Fruit fly (Drosophila melanogaster) whole organism, wandering third instar larva: Measurements from ENCODE around the gene Arl1.

Source experiments
- Abd-B ChIP-seq: fragments of >200 bp; optimal IDR thresholded peaks from 2 replicates; lab custom pipeline; 2017; ENCODE audit warnings: missing biosample characterization, missing genetic modification characterization
- CG32264 ChIP-seq: fragments of 200-800 bp; sonication (Bioruptor generic); optimal IDR thresholded peaks from 2 replicates; lab custom pipeline; 2016; ENCODE audit warnings: missing biosample characterization, missing genetic modification characterization
- CG9705 ChIP-seq: fragments of 200-800 bp; sonication (Bioruptor generic); optimal IDR thresholded peaks from 2 replicates; lab custom pipeline; 2018; ENCODE audit warnings: missing biosample characterization, mild to moderate bottlenecking, missing genetic modification characterization
- CrebA ChIP-seq: fragments of 200-800 bp; sonication (Bioruptor generic); optimal IDR thresholded peaks from 2 replicates; lab custom pipeline; 2016; ENCODE audit warnings: missing biosample characterization, mild to moderate bottlenecking, missing genetic modification characterization, borderline replicate concordance
- Dfd ChIP-seq: fragments of >200 bp; optimal IDR thresholded peaks from 2 replicates; lab custom pipeline; 2017; ENCODE audit warnings: missing biosample characterization, missing genetic modification characterization
- Dif ChIP-seq: fragments of 200-275, 200-300 bp; sonication (Bioruptor generic); optimal IDR thresholded peaks from 2 replicates; lab custom pipeline; 2018; ENCODE audit warnings: missing biosample characterization, missing genetic modification characterization; ENCODE audit not compliant: partially characterized antibody
- GATAd ChIP-seq: sonication (Bioruptor generic); optimal IDR thresholded peaks from 2 replicates; lab custom pipeline; 2016; ENCODE audit warnings: missing biosample characterization, missing genetic modification characterization
- HLH106 ChIP-seq: fragments of 200-800 bp; optimal IDR thresholded peaks from 3 replicates; lab custom pipeline; 2019; ENCODE audit warnings: missing biosample characterization, mild to moderate bottlenecking, missing genetic modification characterization, moderate library complexity
- Hnf4 ChIP-seq: fragments of 200-800 bp; sonication (Bioruptor generic); optimal IDR thresholded peaks from 2 replicates; lab custom pipeline; 2016; ENCODE audit warnings: missing biosample characterization, mild to moderate bottlenecking, missing genetic modification characterization
- Hr78 ChIP-seq: fragments of >200 bp; optimal IDR thresholded peaks from 2 replicates; lab custom pipeline; 2017; ENCODE audit warnings: missing biosample characterization, missing genetic modification characterization
- Hr83 ChIP-seq: fragments of 200-300 bp; sonication (Bioruptor generic); optimal IDR thresholded peaks from 2 replicates; lab custom pipeline; 2016; ENCODE audit warnings: missing biosample characterization, mild to moderate bottlenecking, missing genetic modification characterization, moderate library complexity; ENCODE audit not compliant: poor library complexity, severe bottlenecking
- Jra ChIP-seq: sonication (Bioruptor generic); optimal IDR thresholded peaks from 2 replicates; lab custom pipeline; 2016; ENCODE audit warnings: missing biosample characterization, missing genetic modification characterization
- Mio ChIP-seq: sonication (Bioruptor generic); optimal IDR thresholded peaks from 2 replicates; lab custom pipeline; 2016; ENCODE audit warnings: missing biosample characterization, missing genetic modification characterization
- Myc ChIP-seq: fragments of >200 bp; optimal IDR thresholded peaks from 2 replicates; lab custom pipeline; 2017
- N ChIP-seq: fragments of >200 bp; optimal IDR thresholded peaks from 2 replicates; lab custom pipeline; 2018; ENCODE audit warnings: missing biosample characterization, missing external identifiers, missing genetic modification characterization
- OdsH ChIP-seq: fragments of 200-800 bp; sonication (Bioruptor generic); optimal IDR thresholded peaks from 2 replicates; lab custom pipeline; 2016; ENCODE audit warnings: missing biosample characterization, mild to moderate bottlenecking, missing genetic modification characterization
- Rel ChIP-seq, 2 experiments: fragments of 200-800 bp; sonication (Bioruptor generic) in 1 of 2; optimal IDR thresholded peaks; 2 replicates in 1 of 2; 3 replicates in 1 of 2; lab custom pipeline; 2016 to 2019; ENCODE audit warnings: mild to moderate bottlenecking in 2 of 2, missing biosample characterization in 2 of 2, missing genetic modification characterization in 2 of 2, moderate library complexity in 1 of 2
- Sp1 ChIP-seq: fragments of 200-800 bp; sonication (Bioruptor generic); optimal IDR thresholded peaks from 3 replicates; lab custom pipeline; 2019; ENCODE audit warnings: missing biosample characterization, mild to moderate bottlenecking, missing genetic modification characterization, moderate library complexity
- Vsx2 ChIP-seq: fragments of 200-300, 225-300 bp; sonication (Bioruptor generic); optimal IDR thresholded peaks from 2 replicates; lab custom pipeline; 2018; ENCODE audit warnings: missing biosample characterization, missing genetic modification characterization; ENCODE audit not compliant: partially characterized antibody
- br ChIP-seq: fragments of 200-800 bp; sonication (Bioruptor generic); optimal IDR thresholded peaks from 2 replicates; lab custom pipeline; 2016; ENCODE audit warnings: missing biosample characterization, missing genetic modification characterization
- brk ChIP-seq: fragments of 200-800 bp; sonication (Bioruptor generic); optimal IDR thresholded peaks from 2 replicates; lab custom pipeline; 2016; ENCODE audit warnings: missing biosample characterization, mild to moderate bottlenecking, missing genetic modification characterization
- dl ChIP-seq, 2 experiments: fragments of 175-275, 200-275 bp in 1 of 2; fragments of 200-275 bp in 1 of 2; sonication (Bioruptor generic); optimal IDR thresholded peaks; lab custom pipeline; 2018; ENCODE audit warnings: mild to moderate bottlenecking in 2 of 2, missing biosample characterization in 2 of 2, missing genetic modification characterization in 2 of 2, moderate library complexity in 2 of 2; ENCODE audit not compliant: partially characterized antibody in 2 of 2, insufficient read depth in 1 of 2
- dmrt93B ChIP-seq: fragments of 200-800 bp; sonication (Bioruptor generic); optimal IDR thresholded peaks from 2 replicates; lab custom pipeline; 2018; ENCODE audit warnings: missing biosample characterization, mild to moderate bottlenecking, missing genetic modification characterization
- dsf ChIP-seq: sonication (Bioruptor generic); optimal IDR thresholded peaks from 2 replicates; lab custom pipeline; 2016; ENCODE audit warnings: missing biosample characterization, missing genetic modification characterization, borderline replicate concordance
- ey ChIP-seq: fragments of 200-800 bp; sonication (Bioruptor generic); optimal IDR thresholded peaks from 2 replicates; lab custom pipeline; 2016; ENCODE audit warnings: missing biosample characterization, missing genetic modification characterization
- foxo ChIP-seq, 2 experiments: fragments of 200-800 bp; sonication (Bioruptor generic); optimal IDR thresholded peaks; 2 replicates in 1 of 2; 3 replicates in 1 of 2; lab custom pipeline; 2016 to 2017; ENCODE audit warnings: missing biosample characterization in 2 of 2, missing genetic modification characterization in 2 of 2
- fru ChIP-seq: fragments of 200-800 bp; sonication (Bioruptor generic); optimal IDR thresholded peaks from 3 replicates; lab custom pipeline; 2016; ENCODE audit warnings: missing biosample characterization, mild to moderate bottlenecking, missing genetic modification characterization
- h ChIP-seq: fragments of 200-800 bp; sonication (Bioruptor generic); optimal IDR thresholded peaks from 3 replicates; lab custom pipeline; 2016; ENCODE audit warnings: missing biosample characterization, mild to moderate bottlenecking, missing genetic modification characterization
- jim ChIP-seq: fragments of 175-275, 200-325 bp; sonication (Bioruptor generic); optimal IDR thresholded peaks from 2 replicates; lab custom pipeline; 2016; ENCODE audit warnings: missing biosample characterization, mild to moderate bottlenecking, missing genetic modification characterization
- lola ChIP-seq: fragments of >200 bp; optimal IDR thresholded peaks from 2 replicates; lab custom pipeline; 2017; ENCODE audit warnings: missing biosample characterization, missing genetic modification characterization
- pan ChIP-seq: fragments of >200 bp; optimal IDR thresholded peaks from 2 replicates; lab custom pipeline; 2017
- psq ChIP-seq: fragments of 200-800 bp; sonication (Bioruptor generic); optimal IDR thresholded peaks from 3 replicates; lab custom pipeline; 2017; ENCODE audit warnings: missing biosample characterization, mild to moderate bottlenecking, missing genetic modification characterization, moderate library complexity
- rgr ChIP-seq: fragments of 200-800 bp; sonication (Bioruptor generic); optimal IDR thresholded peaks from 3 replicates; lab custom pipeline; 2016; ENCODE audit warnings: missing biosample characterization, mild to moderate bottlenecking, missing genetic modification characterization
- sage ChIP-seq: fragments of 200-800 bp; sonication (Bioruptor generic); optimal IDR thresholded peaks from 2 replicates; lab custom pipeline; 2016; ENCODE audit warnings: missing biosample characterization, mild to moderate bottlenecking, missing genetic modification characterization
- sv ChIP-seq: fragments of 200-800 bp; sonication (Bioruptor generic); optimal IDR thresholded peaks from 3 replicates; lab custom pipeline; 2016; ENCODE audit warnings: missing biosample characterization, missing genetic modification characterization
- tai ChIP-seq: sonication (Bioruptor generic); optimal IDR thresholded peaks from 2 replicates; lab custom pipeline; 2016; ENCODE audit warnings: missing biosample characterization, missing genetic modification characterization
- usp ChIP-seq: fragments of >200 bp; optimal IDR thresholded peaks from 2 replicates; lab custom pipeline; 2017; ENCODE audit warnings: missing biosample characterization, missing genetic modification characterization
- woc ChIP-seq: sonication (Bioruptor generic); optimal IDR thresholded peaks from 2 replicates; lab custom pipeline; 2016; ENCODE audit warnings: missing biosample characterization, mild to moderate bottlenecking, missing genetic modification characterization

Gene Arl1

dm6 chr3L:16026065-16026789 lies 43.3 kb downstream of the Arl1 start:
- TF ChIP-seq CG32264 (GFP tag; lab: Kevin White, UChicago) (no peak), Jra (no peak), woc (GFP tag; lab: Kevin White, UChicago) (no peak), Dfd (GFP tag; lab: Kevin White, UChicago) (no peak), Dif (GFP tag; lab: Kevin White, UChicago) (no peak), br (GFP tag; lab: Kevin White, UChicago) (peak; percentile 51), Rel (GFP tag; optimal IDR thresholded peaks at IDR 0.05; lab: Kevin White, UChicago) (no peak), Rel (tag; optimal IDR thresholded peaks at IDR 0.05; lab: Kevin White, UChicago) (no peak), sage (GFP tag; lab: Kevin White, UChicago) (no peak), lola (GFP tag; lab: Kevin White, UChicago) (no peak), Hr78 (no peak), sv (GFP tag; lab: Kevin White, UChicago) (peak; percentile 15), h (peak; percentile 51), Hnf4 (GFP tag; lab: Kevin White, UChicago) (peak; percentile 40), Abd-B (no peak), fru (GFP tag; lab: Kevin White, UChicago) (peak; percentile 23), HLH106 (tag; lab: Kevin White, UChicago) (peak; percentile 0), brk (GFP tag; lab: Kevin White, UChicago) (no peak), Myc (lab: Kevin White, UChicago) (no peak), Vsx2 (GFP tag; lab: Kevin White, UChicago) (no peak), CrebA (GFP tag; lab: Kevin White, UChicago) (no peak), N (GFP tag; lab: Kevin White, UChicago) (no peak), jim (GFP tag; lab: Kevin White, UChicago) (peak; percentile 29), dl (GFP tag; optimal IDR thresholded peaks at IDR 0.05; lab: Kevin White, UChicago; ENCODE audit: insufficient read depth in 1 of 2, partially characterized antibody in 2 of 2) (no peak), foxo (GFP tag; optimal IDR thresholded peaks at IDR 0.05; lab: Kevin White, UChicago) (peak in 1 of 2 experiments; percentile 25), usp (no peak), dsf (GFP tag; lab: Kevin White, UChicago) (no peak), GATAd (GFP tag; lab: Kevin White, UChicago) (no peak), tai (GFP tag; lab: Kevin White, UChicago) (no peak), CG9705 (GFP tag; lab: Kevin White, UChicago) (peak; percentile 1), OdsH (GFP tag; lab: Kevin White, UChicago) (peak; percentile 39), Sp1 (peak; percentile 33), Hr83 (GFP tag; lab: Kevin White, UChicago) (peak; percentile 22), ey (no peak), psq (peak; percentile 25), Mio (GFP tag; lab: Kevin White, UChicago) (no peak), rgr (GFP tag; lab: Kevin White, UChicago) (peak; percentile 60), pan (lab: Kevin White, UChicago) (no peak), dmrt93B (peak; percentile 32)

DNA sequence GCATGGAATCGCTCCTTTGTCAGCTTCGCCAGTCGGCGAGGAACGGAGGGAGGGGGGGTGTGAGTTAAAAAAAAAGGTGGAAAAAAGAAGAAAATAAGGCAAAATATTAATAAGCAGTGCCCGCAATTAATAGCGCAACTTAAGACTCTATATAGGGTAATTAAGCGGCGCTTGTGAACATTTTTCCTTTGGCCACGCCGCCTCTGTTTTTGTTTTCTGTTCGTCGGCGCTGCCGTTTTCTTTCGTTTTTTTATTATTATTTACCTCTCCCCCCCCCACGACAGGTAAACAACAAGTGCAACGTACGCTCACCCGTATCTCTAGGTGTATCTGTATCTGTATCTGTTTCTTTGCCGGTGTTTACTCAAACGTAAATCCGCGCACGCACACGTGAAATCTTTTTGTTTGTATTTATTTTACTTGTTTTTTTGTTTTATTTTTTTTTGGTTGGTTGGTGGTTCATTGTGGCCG lies 44.3 kb downstream of the Arl1 start:
- no peak for TF ChIP-seq sage (GFP tag; lab: Kevin White, UChicago)
- TF ChIP-seq OdsH (GFP tag; lab: Kevin White, UChicago): peak; percentile 10
- no peak for TF ChIP-seq GATAd (GFP tag; lab: Kevin White, UChicago)
- TF ChIP-seq Sp1: peak; percentile 49
- no peak for TF ChIP-seq Myc (lab: Kevin White, UChicago)
- peak; percentile 13 for TF ChIP-seq dmrt93B
- TF ChIP-seq usp: no peak
- TF ChIP-seq tai (GFP tag; lab: Kevin White, UChicago): no peak
- no peak for TF ChIP-seq Hr78
- no peak for TF ChIP-seq CG32264 (GFP tag; lab: Kevin White, UChicago)
- TF ChIP-seq Rel (GFP tag; optimal IDR thresholded peaks at IDR 0.05; lab: Kevin White, UChicago): no peak
- no peak for TF ChIP-seq Rel (tag; optimal IDR thresholded peaks at IDR 0.05; lab: Kevin White, UChicago)
- peak; percentile 1 for TF ChIP-seq sv (GFP tag; lab: Kevin White, UChicago)
- TF ChIP-seq ey: peak; percentile 0
- TF ChIP-seq CrebA (GFP tag; lab: Kevin White, UChicago): no peak
- peak; percentile 54 for TF ChIP-seq h
- no peak for TF ChIP-seq dl (GFP tag; optimal IDR thresholded peaks at IDR 0.05; lab: Kevin White, UChicago; ENCODE audit: insufficient read depth in 1 of 2, partially characterized antibody in 2 of 2)
- TF ChIP-seq pan (lab: Kevin White, UChicago): no peak
- peak; percentile 13 for TF ChIP-seq psq
- TF ChIP-seq fru (GFP tag; lab: Kevin White, UChicago): peak; percentile 39
- no peak for TF ChIP-seq Vsx2 (GFP tag; lab: Kevin White, UChicago)
- no peak for TF ChIP-seq Mio (GFP tag; lab: Kevin White, UChicago)
- TF ChIP-seq rgr (GFP tag; lab: Kevin White, UChicago): peak; percentile 24
- no peak for TF ChIP-seq brk (GFP tag; lab: Kevin White, UChicago)
- no peak for TF ChIP-seq Jra
- no peak for TF ChIP-seq jim (GFP tag; lab: Kevin White, UChicago)
- TF ChIP-seq foxo (GFP tag; optimal IDR thresholded peaks at IDR 0.05; lab: Kevin White, UChicago): peak in 1 of 2 experiments; percentile 45
- no peak for TF ChIP-seq Hnf4 (GFP tag; lab: Kevin White, UChicago)
- no peak for TF ChIP-seq HLH106 (tag; lab: Kevin White, UChicago)
- TF ChIP-seq Hr83 (GFP tag; lab: Kevin White, UChicago): peak; percentile 19
- TF ChIP-seq br (GFP tag; lab: Kevin White, UChicago): peak; percentile 58
- no peak for TF ChIP-seq Dif (GFP tag; lab: Kevin White, UChicago)
- TF ChIP-seq lola (GFP tag; lab: Kevin White, UChicago): no peak
- no peak for TF ChIP-seq Dfd (GFP tag; lab: Kevin White, UChicago)
- no peak for TF ChIP-seq N (GFP tag; lab: Kevin White, UChicago)
- no peak for TF ChIP-seq CG9705 (GFP tag; lab: Kevin White, UChicago)
- no peak for TF ChIP-seq dsf (GFP tag; lab: Kevin White, UChicago)
- TF ChIP-seq Abd-B: no peak
- no peak for TF ChIP-seq woc (GFP tag; lab: Kevin White, UChicago)
